Worm (Caenorhabditis elegans) whole organism, L4 larva: Measurements from ENCODE around the gene T14G11.1.

Source experiments
- ZK546.5 ChIP-seq, 2 experiments: sonication (generic microtip); optimal IDR thresholded peaks; 2 replicates each; lab custom pipeline; 2017; ENCODE audit warnings: missing biosample characterization in 2 of 2, missing genetic modification characterization in 2 of 2
- ama-1 ChIP-seq: fragments of 150-350 bp; optimal IDR thresholded peaks from 2 replicates; lab custom pipeline; 2014; ENCODE audit warnings: inconsistent platforms, mixed read lengths
- ceh-44 ChIP-seq: fragments of 200-800 bp; sonication (Bioruptor generic); IDR thresholded peaks from 2 replicates; pipeline ENCODE4 v1.3.6; 2022; ENCODE audit warnings: missing genetic modification reagents, missing genetic modification characterization, missing compliant biosample characterization
- ces-1 ChIP-seq: fragments of 150-350 bp; sonication (generic microtip); optimal IDR thresholded peaks from 4 replicates; lab custom pipeline; 2014; ENCODE audit warnings: missing biosample characterization, missing genetic modification reagents, missing genetic modification characterization
- dmd-6 ChIP-seq: fragments of 200-800 bp; sonication (Bioruptor generic); IDR thresholded peaks from 2 replicates; pipeline ENCODE4 v1.3.6; 2022; ENCODE audit warnings: missing genetic modification reagents, missing genetic modification characterization, missing compliant biosample characterization
- dve-1 ChIP-seq: sonication (generic microtip); optimal IDR thresholded peaks from 2 replicates; lab custom pipeline; 2017; ENCODE audit warnings: antibody characterized with exemption, mild to moderate bottlenecking, missing genetic modification characterization, missing compliant biosample characterization; ENCODE audit not compliant: insufficient read depth
- fkh-10 ChIP-seq: fragments of 150-350 bp; optimal IDR thresholded peaks from 2 replicates; lab custom pipeline; 2014; ENCODE audit warnings: missing biosample characterization, missing genetic modification reagents, missing genetic modification characterization
- hmg-1.1 ChIP-seq: fragments of 200-800 bp; sonication (Bioruptor generic); IDR thresholded peaks from 2 replicates; pipeline ENCODE4 v1.3.6; 2022; ENCODE audit warnings: missing genetic modification reagents, missing genetic modification characterization, missing compliant biosample characterization
- lim-7 ChIP-seq: fragments of 200-800 bp; sonication (Bioruptor generic); IDR thresholded peaks from 2 replicates; pipeline ENCODE4 v1.3.6; 2022; ENCODE audit warnings: missing genetic modification characterization, missing compliant biosample characterization
- lin-13 ChIP-seq: fragments of 150-350 bp; optimal IDR thresholded peaks from 2 replicates; lab custom pipeline; 2014; ENCODE audit warnings: missing biosample characterization, missing genetic modification reagents, missing genetic modification characterization
- lin-15B ChIP-seq: fragments of 150-350 bp; sonication (generic microtip); optimal IDR thresholded peaks from 3 replicates; lab custom pipeline; 2014; ENCODE audit warnings: missing biosample characterization, missing genetic modification characterization
- lin-38 ChIP-seq: fragments of 200-800 bp; sonication (Bioruptor generic); IDR thresholded peaks from 2 replicates; pipeline ENCODE4 v1.3.6; 2022; ENCODE audit warnings: missing genetic modification reagents, missing genetic modification characterization, missing compliant biosample characterization
- mes-2 ChIP-seq: sonication (generic microtip); optimal IDR thresholded peaks from 2 replicates; lab custom pipeline; 2016; ENCODE audit warnings: missing genotype, mild to moderate bottlenecking, missing genetic modification characterization, missing compliant biosample characterization; ENCODE audit not compliant: poor library complexity, severe bottlenecking
- mxl-3 ChIP-seq: fragments of 200-800 bp; sonication (Bioruptor generic); optimal IDR thresholded peaks from 2 replicates; lab custom pipeline; 2018; ENCODE audit warnings: mild to moderate bottlenecking, missing genetic modification characterization, missing compliant biosample characterization
- nhr-77 ChIP-seq: fragments of 150-350 bp; optimal IDR thresholded peaks from 2 replicates; lab custom pipeline; 2014; ENCODE audit warnings: missing biosample characterization, missing genetic modification characterization
- php-3 ChIP-seq: fragments of 200-800 bp; sonication (Bioruptor generic); IDR thresholded peaks from 2 replicates; pipeline ENCODE4 v1.3.6; 2022; ENCODE audit warnings: missing genetic modification reagents, missing genetic modification characterization, missing compliant biosample characterization
- set-16 ChIP-seq: fragments of 200-800 bp; sonication (Bioruptor generic); IDR thresholded peaks from 2 replicates; pipeline ENCODE4 v1.3.6; 2022; ENCODE audit warnings: missing genetic modification reagents, missing genetic modification characterization, missing compliant biosample characterization
- skn-1 ChIP-seq: fragments of 150-350 bp; optimal IDR thresholded peaks from 2 replicates; lab custom pipeline; 2014; ENCODE audit warnings: missing biosample characterization, missing genetic modification characterization
- snpc-1.2 ChIP-seq: fragments of 200-800 bp; sonication (Bioruptor generic); IDR thresholded peaks from 2 replicates; pipeline ENCODE4 v1.3.6; 2022; ENCODE audit warnings: missing genetic modification reagents, missing genetic modification characterization, missing compliant biosample characterization
- tra-1 ChIP-seq: fragments of 200-800 bp; sonication (Bioruptor generic); IDR thresholded peaks from 2 replicates; pipeline ENCODE4 v1.3.6; 2022; ENCODE audit warnings: missing genetic modification reagents, missing genetic modification characterization, missing compliant biosample characterization
- unc-62 ChIP-seq, 3 experiments: fragments of 150-350 bp in 1 of 3; sonication (generic microtip); optimal IDR thresholded peaks in 2 of 3; peaks in 1 of 3; 1 replicate in 1 of 3; 2 replicates in 2 of 3; lab custom pipeline; 2014 to 2017; ENCODE audit warnings: missing biosample characterization in 3 of 3, missing genetic modification characterization in 3 of 3, missing genetic modification reagents in 3 of 3, missing genotype in 1 of 3
- zfp-3 ChIP-seq: fragments of 200-800 bp; sonication (Bioruptor generic); conservative IDR thresholded peaks from 2 replicates; pipeline ENCODE4 v1.3.6; 2022; ENCODE audit warnings: missing genetic modification reagents, missing genetic modification characterization, missing compliant biosample characterization
- zip-2 ChIP-seq: fragments of 150-350 bp; optimal IDR thresholded peaks from 2 replicates; lab custom pipeline; 2014; ENCODE audit warnings: missing biosample characterization, missing genetic modification characterization

The T14G11.1 gene

ce11 chrX:2709183-2709582, 20.4 kb downstream of the T14G11.1 start:
- TF ChIP-seq zfp-3 (GFP tag; lab: Robert Waterston, UW) (no peak), unc-62 (GFP tag; optimal IDR thresholded peaks at IDR 0.05 in 1 of 2; lab: Kevin White, UChicago) (peak in 1 of 2 experiments; percentile 72), unc-62 (tag; optimal IDR thresholded peaks at IDR 0.05; lab: Kevin White, UChicago) (no peak)
- TF ChIP-seq, all 104 proteins: peak for 1

DNA sequence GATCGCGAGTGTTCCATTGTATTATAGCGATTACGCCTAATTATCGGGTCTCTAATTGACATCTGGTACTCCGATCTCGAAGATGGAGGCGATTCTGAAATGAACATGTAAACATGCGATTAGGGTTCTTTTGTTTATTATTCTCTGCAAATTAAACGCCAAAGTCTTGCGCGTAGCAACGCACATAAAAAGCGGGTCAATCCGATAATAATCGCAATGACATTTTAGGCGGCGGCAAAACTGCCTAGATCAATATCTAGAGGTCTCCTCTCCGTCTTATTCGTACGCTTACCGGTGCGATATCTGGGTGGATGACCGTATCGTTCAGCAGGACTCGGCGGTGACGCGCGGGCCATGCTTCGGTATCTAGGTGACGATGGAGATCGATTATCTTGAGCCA, 24.2 kb downstream of the T14G11.1 start:
- peak; percentile 2 for TF ChIP-seq mes-2
- no peak for TF ChIP-seq php-3 (GFP tag; lab: Robert Waterston, UW)

- no peak for TF ChIP-seq lin-38 (GFP tag; lab: Robert Waterston, UW)
- no peak for TF ChIP-seq ceh-44 (GFP tag; lab: Robert Waterston, UW)
- no peak for TF ChIP-seq dve-1 (tag; lab: Kevin White, UChicago)
- TF ChIP-seq ZK546.5 (tag; optimal IDR thresholded peaks at IDR 0.05; lab: Kevin White, UChicago): no peak
- no peak for TF ChIP-seq lin-13
- TF ChIP-seq fkh-10 (GFP tag; lab: Kevin White, UChicago): peak; percentile 77
Measured at ce11 chrX:2727681-2728080, 38.9 kb downstream of the T14G11.1 start.

- no peak for TF ChIP-seq nhr-77 (tag; lab: Kevin White, UChicago)
- TF ChIP-seq zip-2 (tag; lab: Kevin White, UChicago): no peak
- TF ChIP-seq ama-1 (lab: Kevin White, UChicago): no peak
- no peak for TF ChIP-seq tra-1 (GFP tag; lab: Robert Waterston, UW)
- TF ChIP-seq dmd-6 (GFP tag; lab: Robert Waterston, UW): no peak
- no peak for TF ChIP-seq lin-15B (tag; lab: Kevin White, UChicago)
- TF ChIP-seq lim-7 (GFP tag; lab: Robert Waterston, UW): no peak
- TF ChIP-seq ces-1 (GFP tag; lab: Kevin White, UChicago): peak; percentile 43
- no peak for TF ChIP-seq skn-1 (tag; lab: Kevin White, UChicago)
Measured at ce11 chrX:2729857-2730256, 41.1 kb downstream of the T14G11.1 start.

DNA sequence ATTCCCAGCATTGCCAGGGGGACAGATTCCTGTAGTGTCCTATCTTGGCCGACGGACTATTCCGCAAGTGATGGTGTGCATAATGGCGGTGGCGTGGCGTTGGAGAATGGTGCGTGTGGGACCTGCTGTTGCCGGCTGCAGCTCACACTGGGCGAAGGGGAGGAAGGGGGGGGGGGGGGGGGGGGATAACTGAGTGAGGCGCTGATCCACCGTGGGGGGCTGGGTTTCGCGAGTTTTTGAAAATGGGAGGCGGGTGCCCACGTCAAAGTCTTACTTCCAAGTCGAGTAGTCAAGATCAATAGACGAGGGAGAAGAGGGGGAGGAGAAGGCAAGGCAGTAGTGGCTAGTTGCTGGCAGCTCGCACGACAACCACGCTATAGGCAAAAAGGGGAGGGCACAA, 42.6 kb downstream of the T14G11.1 start:
- TF ChIP-seq nhr-77 (tag; lab: Kevin White, UChicago): no peak
- TF ChIP-seq ceh-44 (GFP tag; lab: Robert Waterston, UW): no peak
- 0 out of 2 replicates have a peak, but pooled peaks have one; percentile 38 for TF ChIP-seq hmg-1.1 (GFP tag; lab: Robert Waterston, UW)
- no peak for TF ChIP-seq mxl-3 (GFP tag; lab: Kevin White, UChicago)
- TF ChIP-seq ZK546.5 (tag; optimal IDR thresholded peaks at IDR 0.05; lab: Kevin White, UChicago): no peak
- TF ChIP-seq set-16 (GFP tag; lab: Robert Waterston, UW): peak; percentile 96
- no peak for TF ChIP-seq snpc-1.2 (GFP tag; lab: Robert Waterston, UW)
